Fruit fly (Drosophila melanogaster) whole organism, embryonic: ENCODE data around the gene CG14383.
A peak's percentile ranks its signal among the peaks of the same experiment; 100 is the strongest.

ENCODE experiments used
- ATbp ChIP-seq: fragments of 200-800 bp; sonication (Bioruptor generic); optimal IDR thresholded peaks from 2 replicates; lab custom pipeline; 2017; ENCODE audit warnings: missing biosample characterization, mild to moderate bottlenecking, missing genetic modification characterization, missing genetic modification reagents
- B-H1 ChIP-seq: fragments of 200-800 bp; sonication (Bioruptor generic); IDR thresholded peaks from 3 replicates; pipeline ENCODE4 v1.3.6; 2022; ENCODE audit warnings: missing biosample characterization, missing genetic modification characterization
- CG12659 ChIP-seq: fragments of 200-800 bp; sonication (Bioruptor generic); optimal IDR thresholded peaks from 3 replicates; lab custom pipeline; 2017; ENCODE audit warnings: mild to moderate bottlenecking, missing biosample characterization, missing genetic modification reagents, missing genetic modification characterization
- CG12942 ChIP-seq: fragments of 200-800 bp; sonication (Bioruptor generic); optimal IDR thresholded peaks from 3 replicates; lab custom pipeline; 2016; ENCODE audit warnings: missing biosample characterization, missing genetic modification characterization
- CG14050 ChIP-seq: fragments of 200-800 bp; sonication (Bioruptor generic); IDR thresholded peaks from 3 replicates; pipeline ENCODE4 v1.3.6; 2022; ENCODE audit warnings: missing biosample characterization, missing genetic modification characterization
- CG14710 ChIP-seq: fragments of 200-800 bp; sonication (Bioruptor generic); optimal IDR thresholded peaks from 3 replicates; lab custom pipeline; 2019; ENCODE audit warnings: missing biosample characterization, mild to moderate bottlenecking, missing genetic modification characterization, moderate library complexity
- CG15073 ChIP-seq: fragments of 200-800 bp; sonication (Bioruptor generic); optimal IDR thresholded peaks from 2 replicates; lab custom pipeline; 2016; ENCODE audit warnings: missing biosample characterization, missing genetic modification characterization
- CG17385 ChIP-seq: fragments of 200-800 bp; sonication (Bioruptor generic); optimal IDR thresholded peaks from 3 replicates; lab custom pipeline; 2018; ENCODE audit warnings: missing biosample characterization, mild to moderate bottlenecking, missing genetic modification characterization
- CG18599 ChIP-seq: fragments of 200-800 bp; sonication (Bioruptor generic); optimal IDR thresholded peaks from 3 replicates; lab custom pipeline; 2017; ENCODE audit warnings: missing biosample characterization, missing genetic modification characterization, mild to moderate bottlenecking, moderate library complexity, missing genetic modification reagents
- CG18619 ChIP-seq: fragments of 200-800 bp; sonication (Bioruptor generic); optimal IDR thresholded peaks from 3 replicates; lab custom pipeline; 2017; ENCODE audit warnings: missing biosample characterization, mild to moderate bottlenecking, missing genetic modification characterization
- CG2116 ChIP-seq: fragments of 200-800 bp; sonication (Bioruptor generic); optimal IDR thresholded peaks from 3 replicates; lab custom pipeline; 2018; ENCODE audit warnings: missing biosample characterization, mild to moderate bottlenecking, missing genetic modification characterization
- CG3281 ChIP-seq: fragments of 200-800 bp; sonication (Bioruptor generic); optimal IDR thresholded peaks from 3 replicates; lab custom pipeline; 2017; ENCODE audit warnings: missing biosample characterization, mild to moderate bottlenecking, missing genetic modification characterization
- CG33213 ChIP-seq: fragments of 200-800 bp; sonication (Bioruptor generic); optimal IDR thresholded peaks from 3 replicates; lab custom pipeline; 2016; ENCODE audit warnings: missing biosample characterization, missing genetic modification characterization
- CG4282 ChIP-seq: fragments of 200-800 bp; sonication (Bioruptor generic); optimal IDR thresholded peaks from 2 replicates; lab custom pipeline; 2016; ENCODE audit warnings: missing biosample characterization, missing genetic modification characterization
- CG4360 ChIP-seq: fragments of 200-800 bp; sonication (Bioruptor generic); IDR thresholded peaks from 2 replicates; pipeline ENCODE4 v1.3.6; 2022; ENCODE audit warnings: missing biosample characterization, missing genetic modification characterization
- CG8281 ChIP-seq: fragments of 200-800 bp; sonication (Bioruptor generic); optimal IDR thresholded peaks from 2 replicates; lab custom pipeline; 2018; ENCODE audit warnings: missing biosample characterization, mild to moderate bottlenecking, missing genetic modification characterization, moderate library complexity
- CG8388 ChIP-seq: fragments of 200-800 bp; sonication (Bioruptor generic); optimal IDR thresholded peaks from 2 replicates; lab custom pipeline; 2019; ENCODE audit warnings: missing biosample characterization, mild to moderate bottlenecking, missing genetic modification characterization, moderate library complexity
- CG8765 ChIP-seq: fragments of 200-800 bp; sonication (Bioruptor generic); IDR thresholded peaks from 2 replicates; pipeline ENCODE4 v1.3.6; 2022; ENCODE audit warnings: missing biosample characterization, missing genetic modification characterization
- CG9609 ChIP-seq: fragments of 200-800 bp; sonication (Bioruptor generic); optimal IDR thresholded peaks from 3 replicates; lab custom pipeline; 2016; ENCODE audit warnings: missing biosample characterization, missing genetic modification characterization
- CG9932 ChIP-seq: fragments of 200-800 bp; sonication (Bioruptor generic); IDR thresholded peaks from 2 replicates; pipeline ENCODE4 v1.3.6; 2022; ENCODE audit warnings: missing biosample characterization, missing genetic modification characterization
- CkIIα-i1 ChIP-seq: fragments of 200-800 bp; sonication (Bioruptor generic); IDR thresholded peaks from 2 replicates; pipeline ENCODE4 v1.3.6; 2022; ENCODE audit warnings: missing biosample characterization, missing genetic modification characterization
- Dll ChIP-seq: fragments of 200-800 bp; sonication (Bioruptor generic); IDR thresholded peaks from 4 replicates; pipeline ENCODE4 v1.3.6; 2022; ENCODE audit warnings: missing biosample characterization, missing genetic modification characterization; ENCODE audit not compliant: partially characterized antibody
- Doc2 ChIP-seq: fragments of 200-800 bp; sonication (Bioruptor generic); IDR thresholded peaks from 2 replicates; pipeline ENCODE4 v1.3.6; 2022; ENCODE audit warnings: missing biosample characterization, missing genetic modification characterization
- E2f2 ChIP-seq: fragments of 200-800 bp; sonication (Bioruptor generic); IDR thresholded peaks from 2 replicates; pipeline ENCODE4 v1.3.6; 2022; ENCODE audit warnings: missing biosample characterization, missing genetic modification characterization
- Hand ChIP-seq: fragments of 200-800 bp; sonication (Bioruptor generic); optimal IDR thresholded peaks from 2 replicates; lab custom pipeline; 2017; ENCODE audit warnings: mild to moderate bottlenecking, missing biosample characterization, missing genetic modification reagents, missing genetic modification characterization
- Hmx ChIP-seq: fragments of 200-800 bp; sonication (Bioruptor generic); optimal IDR thresholded peaks from 2 replicates; lab custom pipeline; 2016; ENCODE audit warnings: missing biosample characterization, missing genetic modification characterization
- Lpt ChIP-seq: fragments of >200 bp; optimal IDR thresholded peaks from 2 replicates; lab custom pipeline; 2018; ENCODE audit warnings: missing biosample characterization, missing genetic modification characterization
- MESR4 ChIP-seq: fragments of 200-800 bp; sonication (Bioruptor generic); optimal IDR thresholded peaks from 2 replicates; lab custom pipeline; 2018; ENCODE audit warnings: missing biosample characterization, mild to moderate bottlenecking, missing genetic modification characterization, moderate library complexity
- Myb ChIP-seq: fragments of 200-800 bp; sonication (Bioruptor generic); optimal IDR thresholded peaks from 2 replicates; lab custom pipeline; 2016; ENCODE audit warnings: missing biosample characterization, missing genetic modification characterization
- NK7.1 ChIP-seq: fragments of 200-800 bp; sonication (Bioruptor generic); optimal IDR thresholded peaks from 3 replicates; lab custom pipeline; 2016; ENCODE audit warnings: missing biosample characterization, missing genetic modification characterization
- Nf-YA ChIP-seq: fragments of 200-800 bp; sonication (Bioruptor generic); IDR thresholded peaks from 2 replicates; pipeline ENCODE4 v1.3.6; 2022; ENCODE audit warnings: missing biosample characterization, missing genetic modification characterization
- Opbp ChIP-seq: fragments of 200-800 bp; sonication (Bioruptor generic); IDR thresholded peaks from 3 replicates; pipeline ENCODE4 v1.3.6; 2022; ENCODE audit warnings: missing biosample characterization, missing genetic modification characterization; ENCODE audit not compliant: partially characterized antibody
- Sin3A ChIP-seq: fragments of >200 bp; optimal IDR thresholded peaks from 2 replicates; lab custom pipeline; 2018
- Spps ChIP-seq: fragments of 200-800 bp; sonication (Bioruptor generic); optimal IDR thresholded peaks from 2 replicates; lab custom pipeline; 2018; ENCODE audit warnings: missing biosample characterization, mild to moderate bottlenecking, missing genetic modification characterization
- Stat92E ChIP-seq, 3 experiments: fragments of >200 bp in 2 of 3; fragments of 200-800 bp in 1 of 3; sonication (Bioruptor generic) in 1 of 3; optimal IDR thresholded peaks; 2 replicates each; lab custom pipeline; 2017 to 2019; ENCODE audit warnings: missing biosample characterization in 3 of 3, missing genetic modification characterization in 3 of 3, mild to moderate bottlenecking in 1 of 3, moderate library complexity in 1 of 3
- amos ChIP-seq: fragments of 200-800 bp; sonication (Bioruptor generic); IDR thresholded peaks from 2 replicates; pipeline ENCODE4 v1.3.6; 2022; ENCODE audit warnings: missing biosample characterization, missing genetic modification characterization; ENCODE audit not compliant: partially characterized antibody
- dati ChIP-seq: fragments of 200-800 bp; sonication (Bioruptor generic); IDR thresholded peaks from 2 replicates; pipeline ENCODE4 v1.3.6; 2022; ENCODE audit warnings: missing biosample characterization, missing genetic modification characterization
- eyg ChIP-seq: fragments of 200-800 bp; sonication (Bioruptor generic); optimal IDR thresholded peaks from 3 replicates; lab custom pipeline; 2016; ENCODE audit warnings: missing biosample characterization, missing genetic modification characterization
- fu2 ChIP-seq: fragments of 200-800 bp; sonication (Bioruptor generic); optimal IDR thresholded peaks from 2 replicates; lab custom pipeline; 2016; ENCODE audit warnings: missing biosample characterization, missing genetic modification characterization
- grau ChIP-seq: fragments of 200-800 bp; optimal IDR thresholded peaks from 3 replicates; lab custom pipeline; 2019; ENCODE audit warnings: missing biosample characterization, mild to moderate bottlenecking, missing genetic modification characterization, moderate library complexity
- pita ChIP-seq: fragments of 200-800 bp; sonication (Bioruptor generic); optimal IDR thresholded peaks from 2 replicates; lab custom pipeline; 2017; ENCODE audit warnings: missing biosample characterization, mild to moderate bottlenecking, missing genetic modification characterization
- psq ChIP-seq: fragments of 200-800 bp; sonication (Bioruptor generic); optimal IDR thresholded peaks from 2 replicates; lab custom pipeline; 2017; ENCODE audit warnings: missing biosample characterization, missing genetic modification characterization
- ranshi ChIP-seq: fragments of 200-800 bp; sonication (Bioruptor generic); IDR thresholded peaks from 2 replicates; pipeline ENCODE4 v1.3.6; 2022; ENCODE audit warnings: missing biosample characterization, missing genetic modification characterization
- sc ChIP-seq, 3 experiments: fragments of >200 bp in 2 of 3; fragments of 200-800 bp in 1 of 3; sonication (Bioruptor generic) in 1 of 3; optimal IDR thresholded peaks; 2 replicates in 2 of 3; 3 replicates in 1 of 3; lab custom pipeline; 2017; ENCODE audit warnings: mild to moderate bottlenecking in 1 of 3, missing biosample characterization in 1 of 3, missing genetic modification characterization in 1 of 3, missing genetic modification reagents in 1 of 3
- sens ChIP-seq: fragments of 200-800 bp; sonication (Bioruptor generic); peaks from one replicate; lab custom pipeline; 2016; ENCODE audit warnings: missing biosample characterization, missing genetic modification characterization
- slp2 ChIP-seq: fragments of 200-800 bp; sonication (Bioruptor generic); optimal IDR thresholded peaks from 2 replicates; lab custom pipeline; 2016; ENCODE audit warnings: missing biosample characterization, missing genetic modification characterization
- sqz ChIP-seq: fragments of 200-800 bp; sonication (Bioruptor generic); optimal IDR thresholded peaks from 3 replicates; lab custom pipeline; 2018; ENCODE audit warnings: missing biosample characterization, mild to moderate bottlenecking, missing genetic modification characterization
- toy ChIP-seq: fragments of 200-800 bp; sonication (Bioruptor generic); IDR thresholded peaks from 2 replicates; pipeline ENCODE4 v1.3.6; 2022; ENCODE audit warnings: missing biosample characterization, missing genetic modification characterization
- unc-4 ChIP-seq: fragments of 200-800 bp; sonication (Bioruptor generic); IDR thresholded peaks from 2 replicates; pipeline ENCODE4 v1.3.6; 2022; ENCODE audit warnings: missing biosample characterization, missing genetic modification characterization; ENCODE audit not compliant: partially characterized antibody
- vfl ChIP-seq: fragments of 200-800 bp; sonication (Bioruptor generic); optimal IDR thresholded peaks from 2 replicates; lab custom pipeline; 2016; ENCODE audit warnings: missing biosample characterization, missing genetic modification characterization
- zen ChIP-seq: fragments of 200-800 bp; sonication (Bioruptor generic); optimal IDR thresholded peaks from 3 replicates; lab custom pipeline; 2018; ENCODE audit warnings: missing biosample characterization, mild to moderate bottlenecking, missing genetic modification characterization, moderate library complexity
- zfh2 ChIP-seq: fragments of 200-800 bp; sonication (Bioruptor generic); optimal IDR thresholded peaks from 2 replicates; lab custom pipeline; 2016; ENCODE audit warnings: missing biosample characterization, missing genetic modification characterization

CG14383 gene

dm6 chr3R:12997550-12998233 is 9.4 kb upstream of the CG14383 start, which contains the start of the genes CG17327, CG44194 and CG7518 (continued):
- TF ChIP-seq ATbp (GFP tag; lab: Kevin White, UChicago) (no peak), CG12942 (GFP tag; lab: Kevin White, UChicago) (no peak), CG8765 (GFP tag; lab: Robert Waterston, UW) (no peak), ranshi (GFP tag; lab: Robert Waterston, UW) (no peak), dati (GFP tag; lab: Robert Waterston, UW) (no peak), CG15073 (GFP tag; lab: Kevin White, UChicago) (no peak), pita (GFP tag; lab: Kevin White, UChicago) (no peak), Doc2 (no peak), CG8281 (tag; lab: Kevin White, UChicago) (no peak), CG17385 (no peak), slp2 (GFP tag; lab: Kevin White, UChicago) (no peak), CG4360 (no peak), CG14710 (tag; lab: Kevin White, UChicago) (peak; percentile 80), CG4282 (GFP tag; lab: Kevin White, UChicago) (no peak), eyg (no peak), zfh2 (no peak), CG18599 (GFP tag; lab: Kevin White, UChicago) (no peak), CG14050 (no peak), NK7.1 (GFP tag; lab: Kevin White, UChicago) (no peak), amos (GFP tag; lab: Robert Waterston, UW) (peak; percentile 51), CG9932 (GFP tag; lab: Robert Waterston, UW) (peak; percentile 40; the same call in 1 of the 2 replicates), CG3281 (no peak), fu2 (peak; percentile 16), Hand (GFP tag; lab: Kevin White, UChicago) (no peak), CkIIα-i1 (GFP tag; lab: Robert Waterston, UW) (no peak), sens (GFP tag; lab: Kevin White, UChicago) (peak; percentile 54), Sin3A (lab: Kevin White, UChicago) (peak; percentile 51), vfl (no peak), Lpt (GFP tag; lab: Kevin White, UChicago) (no peak), sc (optimal IDR thresholded peaks at IDR 0.05; lab: Kevin White, UChicago) (no peak), sc (GFP tag; optimal IDR thresholded peaks at IDR 0.05; lab: Kevin White, UChicago) (no peak), CG9609 (GFP tag; lab: Kevin White, UChicago) (peak; percentile 5), psq (no peak), Opbp (GFP tag; lab: Robert Waterston, UW) (peak; percentile 47; the same call in 1 of the 3 replicates), toy (GFP tag; lab: Robert Waterston, UW) (no peak), CG18619 (GFP tag; lab: Kevin White, UChicago) (no peak), Nf-YA (GFP tag; lab: Robert Waterston, UW) (no peak), Spps (no peak), Hmx (GFP tag; lab: Kevin White, UChicago) (no peak), Stat92E (GFP tag; optimal IDR thresholded peaks at IDR 0.05; lab: Kevin White, UChicago) (no peak)

dm6 chr3R:12995522-12995921 is 7.2 kb upstream of the CG14383 start, which contains the start of gene CG7488:
TSS of gene CG7488 (plus strand) at chr3R:12995620.
- TF ChIP-seq unc-4 (GFP tag; lab: Robert Waterston, UW) (peak; percentile 86), MESR4 (peak; percentile 68), zen (peak; percentile 27), CG12942 (GFP tag; lab: Kevin White, UChicago) (no peak), sqz (no peak), B-H1 (GFP tag; lab: Robert Waterston, UW) (no peak), CG12659 (GFP tag; lab: Kevin White, UChicago) (peak; percentile 17), E2f2 (GFP tag; lab: Robert Waterston, UW) (peak; percentile 91), grau (tag; lab: Kevin White, UChicago) (no peak), CG8388 (GFP tag; lab: Kevin White, UChicago) (peak; percentile 90), CG2116 (GFP tag; lab: Kevin White, UChicago) (peak; percentile 80), Myb (peak; percentile 13), CG33213 (GFP tag; lab: Kevin White, UChicago) (no peak), Dll (GFP tag; lab: Robert Waterston, UW) (peak; percentile 92)
